Worm (Caenorhabditis elegans) whole organism, late embryonic: ENCODE measurements around the gene F55G7.3.

Experiments used
- ahr-1 ChIP-seq: sonication (generic microtip); optimal IDR thresholded peaks from 2 replicates; lab custom pipeline; 2016; ENCODE audit warnings: missing genetic modification characterization, missing compliant biosample characterization
- ama-1 ChIP-seq: fragments of 150-350 bp; optimal IDR thresholded peaks from 2 replicates; lab custom pipeline; 2014
- ceh-9 ChIP-seq: sonication (generic microtip); optimal IDR thresholded peaks from 2 replicates; lab custom pipeline; 2016; ENCODE audit warnings: mild to moderate bottlenecking, missing genetic modification characterization, inconsistent platforms, missing compliant biosample characterization
- ets-4 ChIP-seq: sonication (generic microtip); optimal IDR thresholded peaks from 2 replicates; lab custom pipeline; 2016; ENCODE audit warnings: missing genetic modification characterization, missing compliant biosample characterization
- fax-1 ChIP-seq: sonication (generic microtip); optimal IDR thresholded peaks from 2 replicates; lab custom pipeline; 2016; ENCODE audit warnings: missing genotype, missing genetic modification characterization, missing compliant biosample characterization
- nhr-11 ChIP-seq: fragments of 150-350 bp; optimal IDR thresholded peaks from 2 replicates; lab custom pipeline; 2014; ENCODE audit warnings: missing biosample characterization, missing genetic modification characterization
- pax-1 ChIP-seq: fragments of 150-350 bp; optimal IDR thresholded peaks from 2 replicates; lab custom pipeline; 2014; ENCODE audit warnings: missing biosample characterization, missing genetic modification characterization
- pros-1 ChIP-seq: fragments of 150-350 bp; optimal IDR thresholded peaks from 2 replicates; lab custom pipeline; 2014; ENCODE audit warnings: missing biosample characterization, missing genetic modification reagents, missing genetic modification characterization
- ref-2 ChIP-seq: sonication (generic microtip); optimal IDR thresholded peaks from 2 replicates; lab custom pipeline; 2016; ENCODE audit warnings: missing genetic modification characterization, missing compliant biosample characterization
- rnt-1 ChIP-seq: sonication (generic microtip); optimal IDR thresholded peaks from 2 replicates; lab custom pipeline; 2016; ENCODE audit warnings: missing genetic modification characterization, missing compliant biosample characterization
- sox-4 ChIP-seq: sonication (generic microtip); optimal IDR thresholded peaks from 2 replicates; lab custom pipeline; 2017; ENCODE audit warnings: mild to moderate bottlenecking, missing genetic modification characterization, inconsistent platforms, missing compliant biosample characterization
- unc-55 ChIP-seq: sonication (generic microtip); optimal IDR thresholded peaks from 2 replicates; lab custom pipeline; 2017; ENCODE audit warnings: missing biosample characterization, missing genetic modification reagents, missing genetic modification characterization
- unc-86 ChIP-seq: sonication (generic microtip); optimal IDR thresholded peaks from 2 replicates; lab custom pipeline; 2016; ENCODE audit warnings: missing genetic modification characterization, missing compliant biosample characterization

- TF ChIP-seq ahr-1 (tag; lab: Kevin White, UChicago) (no peak), nhr-11 (tag; lab: Kevin White, UChicago) (no peak), pax-1 (tag; lab: Kevin White, UChicago) (no peak), rnt-1 (no peak), pros-1 (tag; lab: Kevin White, UChicago) (no peak), ref-2 (no peak), ets-4 (tag; lab: Kevin White, UChicago) (no peak), ceh-9 (tag; lab: Kevin White, UChicago) (no peak), unc-86 (tag; lab: Kevin White, UChicago) (no peak), unc-55 (GFP tag; lab: Kevin White, UChicago) (no peak), ama-1 (lab: Kevin White, UChicago) (no peak), fax-1 (tag; lab: Kevin White, UChicago) (no peak), sox-4 (tag; lab: Kevin White, UChicago) (no peak)
These were observed 33.6 kb downstream of the F55G7.3 start for ce11 chrX:11908226-11908625.
